Worm (Caenorhabditis elegans) whole organism, L1 larva: Measurements from ENCODE around the gene F26D2.16.

ENCODE experiments used
- C04F5.9 ChIP-seq: sonication (generic microtip); optimal IDR thresholded peaks from 2 replicates; lab custom pipeline; 2016; ENCODE audit warnings: missing genetic modification characterization, missing compliant biosample characterization
- aha-1 ChIP-seq: fragments of 150-350 bp; optimal IDR thresholded peaks from 2 replicates; lab custom pipeline; 2014; ENCODE audit warnings: missing biosample characterization, missing genetic modification characterization
- blmp-1 ChIP-seq: fragments of 150-350 bp; optimal IDR thresholded peaks from 2 replicates; lab custom pipeline; 2014; ENCODE audit warnings: missing biosample characterization, missing genetic modification characterization
- ceh-82 ChIP-seq, 3 experiments: fragments of 150-350 bp in 1 of 3; sonication (generic microtip) in 2 of 3; optimal IDR thresholded peaks; 2 replicates each; lab custom pipeline; 2014 to 2017; ENCODE audit warnings: missing biosample characterization in 3 of 3, missing genetic modification characterization in 3 of 3
- ces-1 ChIP-seq: fragments of 150-350 bp; optimal IDR thresholded peaks from 2 replicates; lab custom pipeline; 2014; ENCODE audit warnings: missing biosample characterization, missing genetic modification reagents, missing genetic modification characterization
- lin-14 ChIP-seq: fragments of 200-800 bp; sonication (Bioruptor generic); optimal IDR thresholded peaks from 2 replicates; lab custom pipeline; 2018; ENCODE audit warnings: mild to moderate bottlenecking, missing genetic modification characterization, moderate library complexity, missing compliant biosample characterization
- nhr-19 ChIP-seq: fragments of 200-800 bp; sonication (Bioruptor generic); conservative IDR thresholded peaks from 2 replicates; pipeline ENCODE4 v1.3.6; 2022; ENCODE audit warnings: missing genetic modification characterization, missing compliant biosample characterization
- nhr-237 ChIP-seq: fragments of 150-350 bp; optimal IDR thresholded peaks from 2 replicates; lab custom pipeline; 2014; ENCODE audit warnings: missing biosample characterization, missing genetic modification characterization
- nhr-28 ChIP-seq: fragments of 150-350 bp; optimal IDR thresholded peaks from 2 replicates; lab custom pipeline; 2014; ENCODE audit warnings: missing biosample characterization, missing genetic modification characterization
- pqm-1 ChIP-seq: sonication (generic microtip); optimal IDR thresholded peaks from 3 replicates; lab custom pipeline; 2017; ENCODE audit warnings: missing biosample characterization, missing genetic modification characterization
- snu-23 ChIP-seq: sonication (generic microtip); optimal IDR thresholded peaks from 2 replicates; lab custom pipeline; 2016; ENCODE audit warnings: missing genetic modification characterization, missing compliant biosample characterization
- tbx-2 ChIP-seq: sonication (generic microtip); optimal IDR thresholded peaks from 2 replicates; lab custom pipeline; 2016; ENCODE audit warnings: missing genetic modification characterization, missing compliant biosample characterization
- unc-62 ChIP-seq: fragments of 150-350 bp; optimal IDR thresholded peaks from 2 replicates; lab custom pipeline; 2014; ENCODE audit warnings: missing biosample characterization, missing genetic modification reagents, missing genetic modification characterization
- ztf-4 ChIP-seq: fragments of 150-350 bp; optimal IDR thresholded peaks from 2 replicates; lab custom pipeline; 2014; ENCODE audit warnings: missing biosample characterization, missing genetic modification characterization

DNA sequence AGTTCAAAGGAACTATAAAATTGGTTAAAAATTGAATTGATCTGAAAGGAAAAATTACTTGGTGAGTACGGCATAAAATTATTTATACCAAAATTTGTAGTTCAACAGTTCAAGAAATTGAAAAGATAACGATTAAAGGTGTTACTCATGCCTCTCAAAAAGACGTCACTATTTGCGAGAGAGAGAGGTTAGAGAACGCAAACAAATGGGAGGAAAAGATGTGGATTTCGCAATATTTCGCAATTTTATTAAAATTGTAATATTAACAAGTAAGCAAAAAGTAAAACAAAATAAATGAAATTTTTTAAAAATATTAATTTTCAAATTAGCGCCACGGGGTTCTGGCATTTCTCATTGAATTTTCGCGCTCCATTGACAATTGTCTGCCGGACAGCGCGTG is 24.5 kb downstream of the F26D2.16 start, which contains the start of gene F13A7.11:
- no peak for TF ChIP-seq ces-1 (GFP tag; lab: Kevin White, UChicago)
- no peak for TF ChIP-seq aha-1 (tag; lab: Kevin White, UChicago)
- TF ChIP-seq nhr-19 (GFP tag; lab: Robert Waterston, UW): no peak; the same call in 1 of the 2 replicates
- no peak for TF ChIP-seq C04F5.9 (tag; lab: Kevin White, UChicago)
- TF ChIP-seq unc-62: no peak
- TF ChIP-seq pqm-1 (tag; lab: Kevin White, UChicago): no peak
- no peak for TF ChIP-seq blmp-1
- no peak for TF ChIP-seq snu-23 (GFP tag; lab: Kevin White, UChicago)
- peak in 1 of 3 experiments; percentile 16 for TF ChIP-seq ceh-82 (tag; optimal IDR thresholded peaks at IDR 0.05; lab: Kevin White, UChicago)
- no peak for TF ChIP-seq nhr-237 (tag; lab: Kevin White, UChicago)
- TF ChIP-seq nhr-28 (tag; lab: Kevin White, UChicago): no peak
- no peak for TF ChIP-seq ztf-4 (tag; lab: Kevin White, UChicago)
- no peak for TF ChIP-seq lin-14
- TF ChIP-seq tbx-2 (tag; lab: Kevin White, UChicago): no peak
